Fruit fly (Drosophila melanogaster) S2 (cell line): ENCODE data around the gene dx.

Experiments used
- CG8478 ChIP-seq: fragments of >200 bp; optimal IDR thresholded peaks from 2 replicates; lab custom pipeline; 2018
- CTCF ChIP-seq, 2 experiments: fragments of >200 bp; optimal IDR thresholded peaks; 2 replicates each; lab custom pipeline; 2018

- TF ChIP-seq CTCF (optimal IDR thresholded peaks at IDR 0.05; lab: Kevin White, UChicago) (no peak), CG8478 (lab: Kevin White, UChicago) (no peak)
Observed at dm6 chrX:6540215-6540821, 6.5 kb downstream of the dx start, which contains the start of gene CG34417.
